Fruit fly (Drosophila melanogaster): Measurements from ENCODE around the gene dop.

dop gene

DNA sequence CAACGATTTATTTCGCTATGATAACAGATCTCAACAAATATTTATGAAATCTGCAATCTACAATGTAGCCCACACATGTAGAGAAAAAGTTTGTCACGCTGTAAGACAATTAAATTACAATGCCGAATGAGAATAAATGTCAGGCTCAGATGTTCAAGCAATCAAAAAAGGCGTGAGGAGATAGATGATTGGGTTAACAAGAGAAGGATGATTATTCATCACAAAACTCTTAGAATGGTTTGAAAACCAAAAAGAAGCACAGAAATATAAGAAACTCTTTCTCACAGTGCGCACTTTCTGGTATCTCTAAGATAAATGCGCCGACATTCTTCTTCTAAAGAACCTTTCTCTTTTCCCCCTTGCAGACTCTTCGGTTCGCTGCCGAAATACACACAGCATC lies 34.2 kb downstream of the dop start:
- TF ChIP-seq CG10209 (GFP tag; optimal IDR thresholded peaks at IDR 0.05), result no peak
- peak; percentile 1 for TF ChIP-seq Chrac-16 (GFP tag; optimal IDR thresholded peaks at IDR 0.05)
- TF ChIP-seq CG17359 (tag; optimal IDR thresholded peaks at IDR 0.05), result peak; percentile 4
- no peak for TF ChIP-seq Atf6 (GFP tag; IDR thresholded peaks at IDR 0.05)
- TF ChIP-seq bab2 (GFP tag; optimal IDR thresholded peaks at IDR 0.05), result peak; percentile 14
- no peak for TF ChIP-seq Xrp1 (GFP tag; IDR thresholded peaks at IDR 0.05)
- TF ChIP-seq al (GFP tag; IDR thresholded peaks at IDR 0.05), result no peak
- TF ChIP-seq gce (GFP tag; IDR thresholded peaks at IDR 0.05), result no peak
- no peak for TF ChIP-seq CG17829 (tag; optimal IDR thresholded peaks at IDR 0.05)
- TF ChIP-seq klu (GFP tag; IDR thresholded peaks at IDR 0.05), result no peak
- 0 out of 2 replicates have a peak, but pooled peaks have one; percentile 17 for TF ChIP-seq crol (GFP tag; IDR thresholded peaks at IDR 0.05)
- peak; percentile 83 for TF ChIP-seq Med (GFP tag)
- TF ChIP-seq CG13775 (GFP tag; optimal IDR thresholded peaks at IDR 0.05), result peak; percentile 10
- TF ChIP-seq CG17385 (GFP tag; optimal IDR thresholded peaks at IDR 0.05), result peak; percentile 10
- peak in 1 of 2 experiments; percentile 50 for TF ChIP-seq bsh (GFP tag; optimal IDR thresholded peaks at IDR 0.05)
- no peak for TF ChIP-seq Atf-2 (GFP tag; optimal IDR thresholded peaks at IDR 0.05)
- TF ChIP-seq CG4404 (GFP tag; IDR thresholded peaks at IDR 0.05), result no peak
- TF ChIP-seq CG9609 (GFP tag; optimal IDR thresholded peaks at IDR 0.05), result no peak
- TF ChIP-seq sens (GFP tag), result peak; percentile 87
- peak; percentile 15 for TF ChIP-seq kay (GFP tag; optimal IDR thresholded peaks at IDR 0.05)
- TF ChIP-seq wdn (GFP tag; IDR thresholded peaks at IDR 0.05), result no peak
- TF ChIP-seq otp (GFP tag; IDR thresholded peaks at IDR 0.05), result no peak
- TF ChIP-seq Aef1 (GFP tag; IDR thresholded peaks at IDR 0.05), result no peak
- 0 out of 2 replicates have a peak, but pooled peaks have one; percentile 14 for TF ChIP-seq seq (GFP tag; IDR thresholded peaks at IDR 0.05)
- peak; percentile 21 for TF ChIP-seq CG12391 (tag; optimal IDR thresholded peaks at IDR 0.05)
- no peak for TF ChIP-seq lab (GFP tag; optimal IDR thresholded peaks at IDR 0.05)
- TF ChIP-seq CG8388 (GFP tag; optimal IDR thresholded peaks at IDR 0.05), result no peak
- no peak for TF ChIP-seq vfl (GFP tag; optimal IDR thresholded peaks at IDR 0.05)
- peak; percentile 8 for TF ChIP-seq phol (tag; optimal IDR thresholded peaks at IDR 0.05)
- peak; percentile 11 for TF ChIP-seq CG10979 (tag; optimal IDR thresholded peaks at IDR 0.05)
- TF ChIP-seq Lim3 (GFP tag; IDR thresholded peaks at IDR 0.05), result no peak
- no peak for TF ChIP-seq CG12155 (GFP tag; optimal IDR thresholded peaks at IDR 0.05)
- TF ChIP-seq Spps (tag; optimal IDR thresholded peaks at IDR 0.05), result peak; percentile 11
- TF ChIP-seq ci (GFP tag; IDR thresholded peaks at IDR 0.05), result 0 out of 3 replicates have a peak, but pooled peaks have one; percentile 63
- TF ChIP-seq NK7.1 (GFP tag; optimal IDR thresholded peaks at IDR 0.05), result no peak
- peak; percentile 43; the same call in 2 of the 3 replicates for TF ChIP-seq row (GFP tag; IDR thresholded peaks at IDR 0.05)

DNA sequence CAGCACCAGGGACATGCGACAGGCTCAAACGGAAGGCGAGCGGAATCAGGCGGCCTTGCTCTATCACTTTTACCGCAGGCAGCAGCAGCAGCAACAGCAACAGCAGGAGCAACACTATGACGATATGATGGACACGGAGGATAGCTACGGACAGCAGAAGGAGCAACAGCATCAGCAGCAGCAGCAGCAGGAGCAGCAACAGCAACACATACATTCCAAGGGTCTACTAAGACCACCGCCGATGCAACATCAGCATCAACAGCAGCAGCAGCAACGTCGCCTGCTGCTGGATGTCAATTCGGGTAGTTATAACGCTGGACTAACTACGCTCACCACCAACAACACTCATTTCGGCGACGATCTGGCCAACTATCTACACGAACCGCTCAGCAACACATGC lies 39.2 kb downstream of the dop start:
- TF ChIP-seq Med (GFP tag), result peak; percentile 51
- no peak for TF ChIP-seq disco-r (GFP tag; optimal IDR thresholded peaks at IDR 0.05)

- TF ChIP-seq slp2 (GFP tag; optimal IDR thresholded peaks at IDR 0.05) (peak; percentile 3), MBD-R2 (GFP tag; IDR thresholded peaks at IDR 0.05) (peak; percentile 68), bigmax (GFP tag; optimal IDR thresholded peaks at IDR 0.05) (no peak), CG7928 (GFP tag; optimal IDR thresholded peaks at IDR 0.05) (no peak), Doc3 (GFP tag; IDR thresholded peaks at IDR 0.05; ENCODE audit: partially characterized antibody) (peak; percentile 90), ara (GFP tag; IDR thresholded peaks at IDR 0.05) (no peak), dm (GFP tag; optimal IDR thresholded peaks at IDR 0.05) (no peak), BEAF-32 (GFP tag; optimal IDR thresholded peaks at IDR 0.05) (peak; percentile 87), CG7745 (tag; optimal IDR thresholded peaks at IDR 0.05) (peak; percentile 96), knrl (GFP tag; IDR thresholded peaks at IDR 0.05; ENCODE audit: partially characterized antibody) (peak; percentile 86), CG3838 (GFP tag; optimal IDR thresholded peaks at IDR 0.05) (no peak), CG11560 (tag; IDR thresholded peaks at IDR 0.05) (no peak), Oli (tag; optimal IDR thresholded peaks at IDR 0.05) (no peak), bbx (GFP tag; IDR thresholded peaks at IDR 0.05; ENCODE audit: partially characterized antibody) (peak; percentile 94), CG5245 (GFP tag; optimal IDR thresholded peaks at IDR 0.05) (no peak)
Measured at dm6 chr3L:15610109-15610508, 44.3 kb downstream of the dop start, which contains the start of gene CG7650. Gene CG7650 (minus strand): TSS chr3L:15610386.

All from whole organism, embryonic.